Worm (Caenorhabditis elegans) whole organism, L2 larva: ENCODE results near the gene srd-12.

ENCODE experiments used
- crh-2 ChIP-seq: sonication (generic microtip); optimal IDR thresholded peaks from 2 replicates; lab custom pipeline; 2017; ENCODE audit warnings: missing biosample characterization, missing genetic modification characterization
- nhr-21 ChIP-seq: fragments of 150-350 bp; optimal IDR thresholded peaks from 2 replicates; lab custom pipeline; 2014; ENCODE audit warnings: missing biosample characterization, missing genetic modification characterization
- sma-3 ChIP-seq: sonication (generic microtip); optimal IDR thresholded peaks from 2 replicates; lab custom pipeline; 2016; ENCODE audit warnings: missing genetic modification reagents, missing genetic modification characterization, missing compliant biosample characterization
- sma-9 ChIP-seq, 2 experiments: fragments of 150-350 bp in 1 of 2; sonication (generic microtip) in 1 of 2; optimal IDR thresholded peaks; 2 replicates each; lab custom pipeline; 2014 to 2016; ENCODE audit warnings: missing genetic modification characterization in 2 of 2, mild to moderate bottlenecking in 1 of 2, missing biosample characterization in 1 of 2, missing compliant biosample characterization in 1 of 2, missing genetic modification reagents in 1 of 2, moderate library complexity in 1 of 2
- unc-62 ChIP-seq: fragments of 150-350 bp; optimal IDR thresholded peaks from 2 replicates; lab custom pipeline; 2014; ENCODE audit warnings: missing biosample characterization, missing genetic modification reagents, missing genetic modification characterization

Gene srd-12

ce11 chrIV:5580588-5581308 lies 49.3 kb downstream of the srd-12 start:
- TF ChIP-seq sma-9 (GFP tag; optimal IDR thresholded peaks at IDR 0.05; lab: Kevin White, UChicago) (peak; percentile 48), sma-9 (tag; optimal IDR thresholded peaks at IDR 0.05; lab: Kevin White, UChicago) (no peak), unc-62 (no peak), crh-2 (tag; lab: Kevin White, UChicago) (peak; percentile 21), nhr-21 (peak; percentile 1), sma-3 (GFP tag; lab: Kevin White, UChicago) (no peak)
